Worm (Caenorhabditis elegans) whole organism, late embryonic: ENCODE results near the gene mif-1.

Experiments
- C08G9.2 ChIP-seq: sonication (generic microtip); optimal IDR thresholded peaks from 2 replicates; lab custom pipeline; 2016; ENCODE audit warnings: mild to moderate bottlenecking, missing genetic modification characterization, moderate library complexity, missing compliant biosample characterization
- F13H6.1 ChIP-seq: sonication (generic microtip); optimal IDR thresholded peaks from 2 replicates; lab custom pipeline; 2016; ENCODE audit warnings: missing genetic modification characterization, missing compliant biosample characterization
- K02D7.2 ChIP-seq: sonication (generic microtip); optimal IDR thresholded peaks from 2 replicates; lab custom pipeline; 2017; ENCODE audit warnings: mild to moderate bottlenecking, missing genetic modification characterization, missing compliant biosample characterization
- K09A11.1 ChIP-seq: sonication (generic microtip); optimal IDR thresholded peaks from 2 replicates; lab custom pipeline; 2017; ENCODE audit warnings: antibody characterized with exemption, mild to moderate bottlenecking, missing genetic modification characterization, missing compliant biosample characterization; ENCODE audit not compliant: insufficient read depth
- T23F11.4 ChIP-seq: fragments of 200-800 bp; sonication (Bioruptor generic); optimal IDR thresholded peaks from 2 replicates; lab custom pipeline; 2018; ENCODE audit warnings: mild to moderate bottlenecking, missing genetic modification characterization, missing compliant biosample characterization
- ahr-1 ChIP-seq: sonication (generic microtip); optimal IDR thresholded peaks from 2 replicates; lab custom pipeline; 2016; ENCODE audit warnings: missing genetic modification characterization, missing compliant biosample characterization
- ama-1 ChIP-seq: fragments of 150-350 bp; optimal IDR thresholded peaks from 2 replicates; lab custom pipeline; 2014
- ceh-14 ChIP-seq: sonication (generic microtip); optimal IDR thresholded peaks from 2 replicates; lab custom pipeline; 2016; ENCODE audit warnings: missing genotype, missing genetic modification characterization, missing compliant biosample characterization
- ceh-2 ChIP-seq: sonication (generic microtip); optimal IDR thresholded peaks from 2 replicates; lab custom pipeline; 2016; ENCODE audit warnings: missing genotype, missing genetic modification characterization, missing compliant biosample characterization
- ceh-24 ChIP-seq: sonication (generic microtip); optimal IDR thresholded peaks from 2 replicates; lab custom pipeline; 2016; ENCODE audit warnings: mild to moderate bottlenecking, missing genetic modification characterization, missing compliant biosample characterization
- ceh-30 ChIP-seq: fragments of 150-350 bp; optimal IDR thresholded peaks from 2 replicates; lab custom pipeline; 2014; ENCODE audit warnings: missing biosample characterization, missing genetic modification characterization
- ceh-31 ChIP-seq: sonication (generic microtip); optimal IDR thresholded peaks from 2 replicates; lab custom pipeline; 2016; ENCODE audit warnings: missing genetic modification characterization, missing compliant biosample characterization
- ceh-34 ChIP-seq: sonication (generic microtip); optimal IDR thresholded peaks from 2 replicates; lab custom pipeline; 2016; ENCODE audit warnings: mild to moderate bottlenecking, missing genetic modification characterization, missing compliant biosample characterization
- che-1 ChIP-seq: sonication (generic microtip); optimal IDR thresholded peaks from 2 replicates; lab custom pipeline; 2016; ENCODE audit warnings: mild to moderate bottlenecking, missing genetic modification characterization, missing compliant biosample characterization
- dmd-4 ChIP-seq: sonication (generic microtip); optimal IDR thresholded peaks from 2 replicates; lab custom pipeline; 2016; ENCODE audit warnings: borderline replicate concordance, missing genetic modification characterization, missing compliant biosample characterization
- dve-1 ChIP-seq: sonication (generic microtip); optimal IDR thresholded peaks from 2 replicates; lab custom pipeline; 2017; ENCODE audit warnings: antibody characterized with exemption, mild to moderate bottlenecking, missing genetic modification characterization, missing compliant biosample characterization
- fax-1 ChIP-seq: sonication (generic microtip); optimal IDR thresholded peaks from 2 replicates; lab custom pipeline; 2016; ENCODE audit warnings: missing genotype, missing genetic modification characterization, missing compliant biosample characterization
- fkh-6 ChIP-seq: sonication (generic microtip); optimal IDR thresholded peaks from 2 replicates; lab custom pipeline; 2016; ENCODE audit warnings: missing genetic modification characterization, missing compliant biosample characterization
- hlh-15 ChIP-seq: sonication (generic microtip); optimal IDR thresholded peaks from 2 replicates; lab custom pipeline; 2016; ENCODE audit warnings: missing genetic modification characterization, missing compliant biosample characterization
- hlh-30 ChIP-seq: sonication (generic microtip); optimal IDR thresholded peaks from 2 replicates; lab custom pipeline; 2017; ENCODE audit warnings: antibody characterized with exemption, missing genetic modification characterization, missing compliant biosample characterization; ENCODE audit not compliant: insufficient read depth
- hlh-6 ChIP-seq: sonication (generic microtip); optimal IDR thresholded peaks from 2 replicates; lab custom pipeline; 2016; ENCODE audit warnings: missing genotype, missing genetic modification characterization, missing compliant biosample characterization
- hlh-8 ChIP-seq: sonication (generic microtip); optimal IDR thresholded peaks from 2 replicates; lab custom pipeline; 2016; ENCODE audit warnings: missing genotype, missing genetic modification characterization, missing compliant biosample characterization
- lim-6 ChIP-seq: sonication (generic microtip); optimal IDR thresholded peaks from 2 replicates; lab custom pipeline; 2016; ENCODE audit warnings: missing genetic modification characterization, missing compliant biosample characterization
- lin-11 ChIP-seq: fragments of 200-800 bp; sonication (Bioruptor generic); optimal IDR thresholded peaks from 2 replicates; lab custom pipeline; 2018; ENCODE audit warnings: mild to moderate bottlenecking, missing genetic modification characterization, missing compliant biosample characterization
- madf-2 ChIP-seq: sonication (generic microtip); optimal IDR thresholded peaks from 2 replicates; lab custom pipeline; 2017; ENCODE audit warnings: missing genetic modification characterization, missing compliant biosample characterization
- mec-3 ChIP-seq: sonication (generic microtip); optimal IDR thresholded peaks from 2 replicates; lab custom pipeline; 2016; ENCODE audit warnings: borderline replicate concordance, missing genetic modification characterization, missing compliant biosample characterization
- nfya-1 ChIP-seq: sonication (generic microtip); optimal IDR thresholded peaks from 2 replicates; lab custom pipeline; 2017; ENCODE audit warnings: missing genetic modification characterization, mild to moderate bottlenecking, missing compliant biosample characterization, antibody characterized with exemption, moderate library complexity
- nhr-232 ChIP-seq: sonication (generic microtip); optimal IDR thresholded peaks from 2 replicates; lab custom pipeline; 2016; ENCODE audit warnings: missing genetic modification characterization, missing compliant biosample characterization
- odd-2 ChIP-seq: sonication (generic microtip); optimal IDR thresholded peaks from 2 replicates; lab custom pipeline; 2017; ENCODE audit warnings: antibody characterized with exemption, mild to moderate bottlenecking, missing genetic modification characterization, missing compliant biosample characterization
- pax-1 ChIP-seq: fragments of 150-350 bp; optimal IDR thresholded peaks from 2 replicates; lab custom pipeline; 2014; ENCODE audit warnings: missing biosample characterization, missing genetic modification characterization
- ref-2 ChIP-seq: sonication (generic microtip); optimal IDR thresholded peaks from 2 replicates; lab custom pipeline; 2016; ENCODE audit warnings: missing genetic modification characterization, missing compliant biosample characterization
- rnt-1 ChIP-seq: sonication (generic microtip); optimal IDR thresholded peaks from 2 replicates; lab custom pipeline; 2016; ENCODE audit warnings: missing genetic modification characterization, missing compliant biosample characterization
- tbx-2 ChIP-seq: sonication (generic microtip); optimal IDR thresholded peaks from 2 replicates; lab custom pipeline; 2016; ENCODE audit warnings: missing genetic modification characterization, missing compliant biosample characterization
- tbx-7 ChIP-seq: sonication (generic microtip); optimal IDR thresholded peaks from 2 replicates; lab custom pipeline; 2016; ENCODE audit warnings: missing genotype, missing genetic modification characterization, missing compliant biosample characterization
- unc-3 ChIP-seq, 2 experiments: fragments of 200-800 bp in 1 of 2; sonication (Bioruptor generic) in 1 of 2; sonication (generic microtip) in 1 of 2; conservative IDR thresholded peaks in 1 of 2; optimal IDR thresholded peaks in 1 of 2; 2 replicates each; pipeline versions ENCODE4 v1.3.6 to Lab custom; 2016 to 2022; ENCODE audit warnings: missing compliant biosample characterization in 2 of 2, missing genetic modification characterization in 2 of 2, missing genetic modification reagents in 1 of 2
- zip-5 ChIP-seq: sonication (generic microtip); optimal IDR thresholded peaks from 2 replicates; lab custom pipeline; 2016; ENCODE audit warnings: missing genetic modification characterization, missing compliant biosample characterization

The mif-1 gene

DNA sequence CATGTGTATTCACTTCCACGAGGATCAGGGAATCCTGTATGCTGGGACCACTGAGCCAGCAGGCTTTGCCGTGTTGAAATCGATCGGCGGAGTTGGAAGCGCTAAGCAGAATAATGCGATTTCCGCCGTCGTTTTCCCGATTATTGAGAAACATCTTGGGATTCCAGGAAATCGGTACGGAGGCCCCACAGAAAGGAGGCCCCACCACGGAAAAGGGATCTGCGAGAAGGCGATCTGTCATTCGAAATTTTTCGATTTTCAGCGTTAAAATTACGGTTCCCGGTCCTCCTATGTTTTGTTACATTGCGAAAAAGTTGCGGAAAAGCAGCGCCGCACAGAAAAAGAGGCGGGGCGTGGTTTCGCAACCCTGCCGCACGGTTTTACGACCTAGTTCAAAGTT, 365 bp downstream of the mif-1 start:
- peak; percentile 24 for TF ChIP-seq ceh-34 (tag; lab: Kevin White, UChicago)
- peak; percentile 52 for TF ChIP-seq fax-1 (tag; lab: Kevin White, UChicago)
- no peak for TF ChIP-seq dve-1 (tag; lab: Kevin White, UChicago)
- TF ChIP-seq dmd-4 (tag; lab: Kevin White, UChicago), result peak; percentile 42
- TF ChIP-seq fkh-6 (tag; lab: Kevin White, UChicago), result peak; percentile 34
- peak; percentile 56 for TF ChIP-seq hlh-8 (tag; lab: Kevin White, UChicago)
- no peak for TF ChIP-seq T23F11.4 (GFP tag; lab: Kevin White, UChicago)
- peak; percentile 62 for TF ChIP-seq C08G9.2 (tag; lab: Kevin White, UChicago)
- peak; percentile 52 for TF ChIP-seq lim-6 (tag; lab: Kevin White, UChicago)
- TF ChIP-seq pax-1 (tag; lab: Kevin White, UChicago), result no peak
- TF ChIP-seq lin-11 (tag; lab: Kevin White, UChicago), result no peak
- no peak for TF ChIP-seq ceh-24 (tag; lab: Kevin White, UChicago)
- TF ChIP-seq ahr-1, result peak; percentile 27
- TF ChIP-seq ceh-14, result peak; percentile 64
- TF ChIP-seq zip-5 (tag; lab: Kevin White, UChicago), result peak; percentile 57
- peak; percentile 44 for TF ChIP-seq F13H6.1
- TF ChIP-seq rnt-1 (tag; lab: Kevin White, UChicago), result peak; percentile 58
- TF ChIP-seq ceh-31 (tag; lab: Kevin White, UChicago), result peak; percentile 88
- TF ChIP-seq tbx-2, result peak; percentile 82
- TF ChIP-seq ceh-2 (tag; lab: Kevin White, UChicago), result peak; percentile 62
- peak; percentile 67 for TF ChIP-seq ref-2
- peak; percentile 52 for TF ChIP-seq tbx-7 (tag; lab: Kevin White, UChicago)
- TF ChIP-seq K02D7.2 (tag; lab: Kevin White, UChicago), result peak; percentile 4
- TF ChIP-seq hlh-30 (tag; lab: Kevin White, UChicago), result no peak

DNA sequence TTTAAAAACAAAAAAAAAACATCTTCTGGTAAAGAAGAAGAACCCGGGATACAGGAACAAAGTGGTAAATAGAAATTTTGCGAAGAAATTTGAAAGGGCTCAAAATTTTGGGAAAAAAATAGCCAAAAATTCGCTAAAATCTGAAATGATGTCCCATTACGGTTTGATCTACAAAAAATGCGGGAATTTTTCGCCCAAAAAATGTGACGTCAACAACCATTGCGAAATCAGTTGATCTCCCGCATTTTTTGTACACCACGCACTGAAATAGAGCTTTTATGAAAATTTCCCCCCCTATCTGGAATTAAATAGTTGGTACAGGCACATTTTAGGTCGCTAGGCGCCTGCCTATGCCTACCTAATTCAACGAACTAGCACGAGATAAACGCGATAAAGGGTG, 1.6 kb downstream of the mif-1 start:
- TF ChIP-seq nhr-232 (tag; lab: Kevin White, UChicago), result no peak
- TF ChIP-seq hlh-30 (tag; lab: Kevin White, UChicago), result no peak
- no peak for TF ChIP-seq ceh-31 (tag; lab: Kevin White, UChicago)
- no peak for TF ChIP-seq ceh-14
- TF ChIP-seq madf-2 (tag; lab: Kevin White, UChicago), result no peak
- no peak for TF ChIP-seq unc-3 (GFP tag; conservative IDR thresholded peaks at IDR 0.05; lab: Robert Waterston, UW)
- no peak for TF ChIP-seq unc-3 (tag; optimal IDR thresholded peaks at IDR 0.05; lab: Kevin White, UChicago)

DNA sequence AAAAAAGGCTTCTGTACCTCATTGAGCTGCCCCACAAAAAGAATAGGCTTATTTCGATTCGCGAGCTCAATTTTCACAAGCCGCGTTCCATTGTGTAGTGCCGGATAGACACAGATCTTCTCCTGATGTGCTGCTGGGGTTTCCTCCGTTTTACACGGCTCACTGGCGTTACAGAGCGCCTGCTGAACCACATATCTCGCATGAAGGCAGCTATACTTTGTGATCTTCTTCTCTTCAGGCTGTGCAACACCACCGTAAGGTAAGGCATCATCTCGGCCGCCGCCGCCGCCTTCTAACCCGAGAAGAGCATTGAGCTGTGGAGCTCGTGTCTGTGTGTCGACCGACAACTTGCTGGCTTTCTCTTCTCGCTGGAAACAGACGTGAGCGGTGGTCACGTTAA, 5.6 kb downstream of the mif-1 start:
- TF ChIP-seq nhr-232 (tag; lab: Kevin White, UChicago) (no peak), che-1 (tag; lab: Kevin White, UChicago) (no peak), ama-1 (lab: Kevin White, UChicago) (no peak), hlh-15 (tag; lab: Kevin White, UChicago) (no peak), nfya-1 (tag; lab: Kevin White, UChicago) (no peak), madf-2 (tag; lab: Kevin White, UChicago) (no peak), K09A11.1 (tag; lab: Kevin White, UChicago) (no peak), fkh-6 (tag; lab: Kevin White, UChicago) (no peak), odd-2 (no peak), mec-3 (no peak), hlh-6 (tag; lab: Kevin White, UChicago) (no peak)

DNA sequence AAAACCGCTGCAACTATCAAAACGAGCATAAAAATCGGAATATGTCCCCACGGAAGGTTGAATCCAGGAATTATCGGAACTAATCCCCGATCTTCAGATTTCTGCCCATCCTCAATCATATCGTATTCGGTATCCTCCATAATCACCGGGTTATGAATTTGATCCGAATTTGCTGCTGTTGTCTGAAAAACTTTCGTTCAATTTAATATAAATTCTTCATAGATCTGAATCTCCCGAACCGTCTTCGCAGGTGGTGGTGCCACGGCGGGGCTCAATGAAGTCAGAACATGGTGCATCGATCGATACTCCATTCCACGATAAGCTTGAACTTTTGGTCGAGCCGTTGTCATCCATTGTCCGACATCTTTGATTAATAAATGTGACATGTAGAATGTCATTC, 8.9 kb downstream of the mif-1 start:
- TF ChIP-seq ceh-30 (tag; lab: Kevin White, UChicago), result no peak
